Fruit fly (Drosophila melanogaster) whole organism: ENCODE results near the gene msd5.

ENCODE experiments used
- CG8478 ChIP-seq: fragments of >200 bp; optimal IDR thresholded peaks from 2 replicates; lab custom pipeline; 2018; ENCODE audit warnings: inconsistent platforms
- Dll ChIP-seq: fragments of >200 bp; optimal IDR thresholded peaks from 2 replicates; lab custom pipeline; 2017
- EcR ChIP-seq, 2 experiments: fragments of >200 bp; optimal IDR thresholded peaks; 2 replicates each; lab custom pipeline; 2017; ENCODE audit warnings: missing biosample characterization in 2 of 2, missing genetic modification characterization in 2 of 2, missing genetic modification reagents in 2 of 2
- pan ChIP-seq: fragments of >200 bp; optimal IDR thresholded peaks from 2 replicates; lab custom pipeline; 2017
- psq ChIP-seq: fragments of >200 bp; optimal IDR thresholded peaks from 2 replicates; lab custom pipeline; 2017
- usp ChIP-seq: fragments of >200 bp; optimal IDR thresholded peaks from 2 replicates; lab custom pipeline; 2017; ENCODE audit warnings: missing biosample characterization, missing genetic modification characterization, mixed read lengths

Gene msd5

DNA sequence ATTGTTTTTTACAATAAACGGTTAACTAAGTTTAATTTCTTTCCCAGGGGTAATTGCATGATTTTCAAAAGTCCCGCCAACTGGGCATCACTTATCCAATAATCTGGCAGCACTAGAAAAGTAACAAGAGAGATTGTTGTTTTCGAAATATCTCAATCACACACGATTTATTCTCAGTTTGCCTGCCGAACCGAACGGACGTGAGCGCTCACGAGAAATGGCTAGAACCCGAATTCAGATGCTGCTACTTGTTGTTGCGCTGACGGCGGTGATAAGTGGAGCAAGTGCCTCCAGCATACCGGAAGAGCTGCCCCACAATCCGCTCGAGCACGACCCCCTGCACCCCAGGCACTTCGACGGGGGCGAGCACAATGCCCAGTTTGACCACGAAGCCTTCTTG is 34.4 kb downstream of the msd5 start, which contains the start of gene scf:
TSS of gene scf (plus strand) at position 164 of the 400 bp plus-strand sequence.
- TF ChIP-seq usp (GFP tag; lab: Kevin White, UChicago), result no peak
- no peak for TF ChIP-seq psq (lab: Kevin White, UChicago)
- TF ChIP-seq EcR (GFP tag; optimal IDR thresholded peaks at IDR 0.05; lab: Kevin White, UChicago), result no peak
- no peak for TF ChIP-seq pan (lab: Kevin White, UChicago)
- TF ChIP-seq Dll (lab: Kevin White, UChicago), result no peak
- no peak for TF ChIP-seq CG8478 (lab: Kevin White, UChicago)

DNA sequence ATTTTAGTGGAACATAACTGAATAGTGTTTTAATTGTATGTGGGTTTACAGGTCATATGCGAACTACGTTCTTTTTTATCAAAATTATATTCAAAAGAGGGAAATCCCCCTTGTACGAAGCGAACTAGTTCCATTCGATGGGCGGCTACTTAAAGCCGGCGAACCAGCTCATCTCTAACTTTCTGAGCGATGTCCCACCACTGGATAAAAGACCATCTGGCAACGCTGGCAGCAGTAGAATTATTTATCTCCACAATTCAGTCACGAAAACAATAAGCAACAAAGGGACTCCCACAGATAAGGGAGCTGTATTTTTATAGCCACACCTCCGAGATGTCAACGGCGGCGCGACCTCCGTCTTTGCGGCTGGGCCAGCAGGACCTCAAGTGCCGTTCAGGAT is 37.3 kb downstream of the msd5 start, which contains the start of gene Rabex-5:
TSS of gene Rabex-5 (plus strand) at position 221 of the 400 bp plus-strand sequence.
- TF ChIP-seq Dll (lab: Kevin White, UChicago) (no peak), pan (lab: Kevin White, UChicago) (no peak), usp (GFP tag; lab: Kevin White, UChicago) (no peak), CG8478 (lab: Kevin White, UChicago) (no peak), EcR (GFP tag; optimal IDR thresholded peaks at IDR 0.05; lab: Kevin White, UChicago) (no peak), psq (lab: Kevin White, UChicago) (no peak)

DNA sequence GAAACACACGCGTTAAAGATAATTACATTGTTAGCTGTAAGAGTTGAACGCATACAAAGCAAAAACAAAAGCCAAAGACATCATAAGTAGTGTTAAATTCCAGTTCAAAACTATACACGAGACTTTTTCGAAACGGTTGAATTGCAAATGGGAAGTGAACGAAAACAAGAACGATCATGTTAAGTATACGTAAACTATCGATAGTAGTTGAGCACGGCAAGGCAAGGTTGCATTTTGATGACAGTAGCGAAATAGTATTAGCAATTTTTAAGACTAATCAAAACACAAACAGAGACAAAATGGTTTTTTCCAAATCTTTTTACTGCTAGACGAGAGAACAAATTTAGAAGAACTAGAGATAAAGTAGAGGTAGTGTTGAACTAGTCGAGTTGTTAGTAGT is 38.1 kb downstream of the msd5 start:
- TF ChIP-seq Dll (lab: Kevin White, UChicago) (no peak), CG8478 (lab: Kevin White, UChicago) (no peak), pan (lab: Kevin White, UChicago) (no peak), psq (lab: Kevin White, UChicago) (no peak), usp (GFP tag; lab: Kevin White, UChicago) (no peak), EcR (GFP tag; optimal IDR thresholded peaks at IDR 0.05; lab: Kevin White, UChicago) (no peak)
